Fruit fly (Drosophila melanogaster): Measurements from ENCODE around the gene nSMase.

dm6 chr3L:3261642-3262041, 42.7 kb downstream of the nSMase start:
- TF ChIP-seq CG15710 (tag; optimal IDR thresholded peaks at IDR 0.05) (no peak), CG8159 (tag; optimal IDR thresholded peaks at IDR 0.05) (no peak)

Data from whole organism, pupa.